Fruit fly (Drosophila melanogaster): ENCODE measurements around the gene Gr66a.

- TF ChIP-seq lz (GFP tag; optimal IDR thresholded peaks at IDR 0.05), result peak; percentile 4
- no peak for TF ChIP-seq eg (GFP tag; IDR thresholded peaks at IDR 0.05)
- no peak for TF ChIP-seq Sox102F (GFP tag; optimal IDR thresholded peaks at IDR 0.05)
- TF ChIP-seq CG11902 (GFP tag; optimal IDR thresholded peaks at IDR 0.05), result no peak
These were observed 18.4 kb downstream of the Gr66a start for dm6 chr3L:8288396-8288795.

Measured in whole organism, prepupa.